Worm (Caenorhabditis elegans) whole organism, L2 larva: ENCODE measurements around the gene sek-4.

Experiments
- ama-1 ChIP-seq: fragments of 150-350 bp; optimal IDR thresholded peaks from 2 replicates; lab custom pipeline; 2018; ENCODE audit warnings: inconsistent platforms
- ceh-16 ChIP-seq: fragments of 150-350 bp; optimal IDR thresholded peaks from 2 replicates; lab custom pipeline; 2014; ENCODE audit warnings: missing biosample characterization, missing genetic modification characterization
- elt-1 ChIP-seq: fragments of 150-350 bp; optimal IDR thresholded peaks from 2 replicates; lab custom pipeline; 2014; ENCODE audit warnings: missing biosample characterization, missing genetic modification characterization
- nhr-11 ChIP-seq: fragments of 150-350 bp; optimal IDR thresholded peaks from 2 replicates; lab custom pipeline; 2014; ENCODE audit warnings: missing biosample characterization, missing genetic modification characterization
- nhr-237 ChIP-seq: fragments of 150-350 bp; optimal IDR thresholded peaks from 2 replicates; lab custom pipeline; 2014; ENCODE audit warnings: missing biosample characterization, missing genetic modification characterization
- unc-62 ChIP-seq: fragments of 150-350 bp; optimal IDR thresholded peaks from 2 replicates; lab custom pipeline; 2014; ENCODE audit warnings: missing biosample characterization, missing genetic modification reagents, missing genetic modification characterization

DNA sequence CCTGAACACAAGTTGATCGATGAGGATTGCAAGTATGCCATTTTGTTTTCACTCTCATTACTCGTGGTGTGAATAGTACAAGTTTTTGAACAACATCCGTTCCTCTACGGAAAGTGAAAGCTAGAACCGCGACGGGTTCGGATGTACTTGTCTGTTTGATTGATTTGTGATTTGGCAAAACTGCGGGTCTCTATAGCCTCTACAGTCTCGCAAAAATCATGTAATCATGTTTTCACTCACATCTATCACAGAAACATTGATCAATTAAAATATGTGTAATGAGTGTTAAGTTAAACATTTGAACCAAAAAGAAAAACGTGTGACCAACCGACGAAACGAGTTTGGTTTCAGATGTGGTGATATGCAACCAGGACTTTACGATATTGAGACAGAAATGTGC lies 35.5 kb upstream of the sek-4 start:
- TF ChIP-seq unc-62 (GFP tag; lab: Kevin White, UChicago) (peak; percentile 9), nhr-237 (tag; lab: Kevin White, UChicago) (no peak), elt-1 (tag; lab: Kevin White, UChicago) (no peak), ama-1 (no peak), nhr-11 (tag; lab: Kevin White, UChicago) (no peak), ceh-16 (tag; lab: Kevin White, UChicago) (no peak)
